Worm (Caenorhabditis elegans) whole organism, young adult: ENCODE data around the gene tut-1.

ENCODE experiments used
- B0035.1 ChIP-seq: sonication (generic microtip); optimal IDR thresholded peaks from 2 replicates; lab custom pipeline; 2016; ENCODE audit warnings: missing genetic modification characterization, mild to moderate bottlenecking, missing compliant biosample characterization, missing genotype, missing genetic modification reagents
- C06A6.2 ChIP-seq: fragments of 200-800 bp; sonication (Bioruptor generic); conservative IDR thresholded peaks from 2 replicates; pipeline ENCODE4 v1.3.6; 2022; ENCODE audit warnings: missing genetic modification characterization, missing compliant biosample characterization
- C17E4.6 ChIP-seq: fragments of 200-800 bp; sonication (Bioruptor generic); IDR thresholded peaks from 2 replicates; pipeline ENCODE4 v1.3.6; 2022; ENCODE audit warnings: missing genetic modification reagents, missing genetic modification characterization, missing compliant biosample characterization
- D2030.7 ChIP-seq: fragments of 200-800 bp; sonication (Bioruptor generic); IDR thresholded peaks from 2 replicates; pipeline ENCODE4 v1.3.6; 2022; ENCODE audit warnings: missing genetic modification reagents, missing genetic modification characterization, missing compliant biosample characterization
- F10E7.11 ChIP-seq: sonication (generic microtip); optimal IDR thresholded peaks from 2 replicates; lab custom pipeline; 2017; ENCODE audit warnings: mild to moderate bottlenecking, missing genetic modification characterization, moderate library complexity, missing compliant biosample characterization
- F23B12.7 ChIP-seq: sonication (generic microtip); optimal IDR thresholded peaks from 2 replicates; lab custom pipeline; 2017; ENCODE audit warnings: missing genetic modification characterization, mild to moderate bottlenecking, missing compliant biosample characterization, antibody characterized with exemption, moderate library complexity; ENCODE audit not compliant: insufficient read depth
- F37B4.10 ChIP-seq: fragments of 200-800 bp; sonication (Bioruptor generic); IDR thresholded peaks from 2 replicates; pipeline ENCODE4 v1.3.6; 2022; ENCODE audit warnings: missing genetic modification characterization, missing compliant biosample characterization
- F55B11.4 ChIP-seq: sonication (generic microtip); optimal IDR thresholded peaks from 2 replicates; lab custom pipeline; 2016; ENCODE audit warnings: missing compliant biosample characterization, missing genetic modification characterization, borderline replicate concordance; ENCODE audit not compliant: insufficient read depth
- K12H6.12 ChIP-seq: fragments of 200-800 bp; sonication (Bioruptor generic); optimal IDR thresholded peaks from 2 replicates; lab custom pipeline; 2018; ENCODE audit warnings: mild to moderate bottlenecking, missing genetic modification characterization, missing compliant biosample characterization
- T07F8.4 ChIP-seq: sonication (generic microtip); optimal IDR thresholded peaks from 2 replicates; lab custom pipeline; 2016; ENCODE audit warnings: mild to moderate bottlenecking, missing genetic modification characterization, moderate library complexity, missing compliant biosample characterization
- Y53F4B.3 ChIP-seq: fragments of 200-800 bp; sonication (Bioruptor generic); IDR thresholded peaks from 2 replicates; pipeline ENCODE4 v1.3.6; 2022; ENCODE audit warnings: missing genetic modification reagents, missing genetic modification characterization, missing compliant biosample characterization
- Y56A3A.18 ChIP-seq: fragments of 200-800 bp; sonication (Bioruptor generic); IDR thresholded peaks from 2 replicates; pipeline ENCODE4 v1.3.6; 2022; ENCODE audit warnings: missing genetic modification reagents, missing genetic modification characterization, missing compliant biosample characterization
- Y79H2A.3 ChIP-seq: fragments of 200-800 bp; sonication (Bioruptor generic); conservative IDR thresholded peaks from 2 replicates; pipeline ENCODE4 v1.3.6; 2022; ENCODE audit warnings: missing genetic modification reagents, missing genetic modification characterization, missing compliant biosample characterization
- ZK185.1 ChIP-seq: sonication (generic microtip); optimal IDR thresholded peaks from 2 replicates; lab custom pipeline; 2016; ENCODE audit warnings: mild to moderate bottlenecking, missing genetic modification characterization, missing compliant biosample characterization; ENCODE audit not compliant: poor library complexity, severe bottlenecking
- ama-1 ChIP-seq, 3 experiments: fragments of 150-350 bp in 1 of 3; sonication (generic microtip) in 2 of 3; optimal IDR thresholded peaks; 2 replicates each; lab custom pipeline; 2014 to 2018; ENCODE audit warnings: missing biosample characterization in 2 of 3, missing genetic modification characterization in 2 of 3, missing genetic modification reagents in 2 of 3
- atf-7 ChIP-seq: sonication (generic microtip); optimal IDR thresholded peaks from 2 replicates; lab custom pipeline; 2017; ENCODE audit warnings: mild to moderate bottlenecking, missing genetic modification characterization, missing compliant biosample characterization
- bed-1 ChIP-seq: fragments of 200-800 bp; sonication (Bioruptor generic); IDR thresholded peaks from 2 replicates; pipeline ENCODE4 v1.3.6; 2022; ENCODE audit warnings: missing genetic modification reagents, missing genetic modification characterization, missing compliant biosample characterization
- cebp-1 ChIP-seq, 2 experiments: fragments of 200-800 bp in 1 of 2; sonication (Bioruptor generic) in 1 of 2; sonication (generic microtip) in 1 of 2; IDR thresholded peaks in 1 of 2; optimal IDR thresholded peaks in 1 of 2; 2 replicates each; pipeline versions ENCODE4 v1.3.6 to Lab custom; 2017 to 2022; ENCODE audit warnings: missing compliant biosample characterization in 2 of 2, missing genetic modification characterization in 2 of 2, mild to moderate bottlenecking in 1 of 2, missing genetic modification reagents in 1 of 2, moderate library complexity in 1 of 2
- ceh-27 ChIP-seq: fragments of 200-800 bp; sonication (Bioruptor generic); optimal IDR thresholded peaks from 2 replicates; lab custom pipeline; 2018; ENCODE audit warnings: mild to moderate bottlenecking, missing genetic modification characterization, moderate library complexity, missing compliant biosample characterization
- ceh-58 ChIP-seq: fragments of 200-800 bp; sonication (Bioruptor generic); IDR thresholded peaks from 2 replicates; pipeline ENCODE4 v1.3.6; 2022; ENCODE audit warnings: missing genetic modification characterization, missing compliant biosample characterization
- ceh-91 ChIP-seq: fragments of 200-800 bp; sonication (Bioruptor generic); IDR thresholded peaks from 2 replicates; pipeline ENCODE4 v1.3.6; 2022; ENCODE audit warnings: missing genetic modification reagents, missing genetic modification characterization, missing compliant biosample characterization
- dox-1 ChIP-seq: fragments of 200-800 bp; sonication (Bioruptor generic); IDR thresholded peaks from 2 replicates; pipeline ENCODE4 v1.3.6; 2022; ENCODE audit warnings: missing genetic modification reagents, missing genetic modification characterization, missing compliant biosample characterization
- dpff-1 ChIP-seq: sonication (generic microtip); optimal IDR thresholded peaks from 2 replicates; lab custom pipeline; 2017; ENCODE audit warnings: mild to moderate bottlenecking, missing genetic modification characterization, missing compliant biosample characterization
- efl-1 ChIP-seq: fragments of 150-350 bp; optimal IDR thresholded peaks from 2 replicates; lab custom pipeline; 2014; ENCODE audit warnings: missing biosample characterization, missing genetic modification reagents, missing genetic modification characterization
- egl-18 ChIP-seq: fragments of 200-800 bp; sonication (Bioruptor generic); IDR thresholded peaks from 2 replicates; pipeline ENCODE4 v1.3.6; 2022; ENCODE audit warnings: missing genetic modification reagents, missing genetic modification characterization, missing compliant biosample characterization
- egl-44 ChIP-seq: fragments of 200-800 bp; sonication (Bioruptor generic); IDR thresholded peaks from 2 replicates; pipeline ENCODE4 v1.3.6; 2022; ENCODE audit warnings: missing genetic modification reagents, missing genetic modification characterization, missing compliant biosample characterization
- egrh-3 ChIP-seq: fragments of 200-800 bp; sonication (Bioruptor generic); IDR thresholded peaks from 2 replicates; pipeline ENCODE4 v1.3.6; 2022; ENCODE audit warnings: missing genetic modification reagents, missing genetic modification characterization, missing compliant biosample characterization
- ekl-4 ChIP-seq: fragments of 200-800 bp; sonication (Bioruptor generic); IDR thresholded peaks from 2 replicates; pipeline ENCODE4 v1.3.6; 2022; ENCODE audit warnings: missing genetic modification reagents, missing genetic modification characterization, missing compliant biosample characterization
- gei-17 ChIP-seq: fragments of 200-800 bp; sonication (Bioruptor generic); optimal IDR thresholded peaks from 2 replicates; lab custom pipeline; 2018; ENCODE audit warnings: mild to moderate bottlenecking, missing genetic modification characterization, missing compliant biosample characterization
- him-1 ChIP-seq: sonication (generic microtip); optimal IDR thresholded peaks from 2 replicates; lab custom pipeline; 2016; ENCODE audit warnings: missing genotype, missing genetic modification reagents, missing genetic modification characterization, missing compliant biosample characterization
- hsf-1 ChIP-seq: fragments of 200-800 bp; sonication (Bioruptor generic); IDR thresholded peaks from 2 replicates; pipeline ENCODE4 v1.3.6; 2022; ENCODE audit warnings: missing genetic modification reagents, missing genetic modification characterization, missing compliant biosample characterization
- let-526 ChIP-seq: fragments of 200-800 bp; sonication (Bioruptor generic); IDR thresholded peaks from 2 replicates; pipeline ENCODE4 v1.3.6; 2022; ENCODE audit warnings: missing genetic modification reagents, missing genetic modification characterization, missing compliant biosample characterization
- let-607 ChIP-seq, 2 experiments: fragments of 200-800 bp in 1 of 2; sonication (Bioruptor generic) in 1 of 2; sonication (generic microtip) in 1 of 2; optimal IDR thresholded peaks; 2 replicates each; lab custom pipeline; 2016 to 2018; ENCODE audit warnings: mild to moderate bottlenecking in 2 of 2, missing compliant biosample characterization in 2 of 2, missing genetic modification characterization in 2 of 2, moderate library complexity in 2 of 2, missing genotype in 1 of 2
- lin-35 ChIP-seq, 3 experiments: fragments of 150-350 bp in 2 of 3; sonication (generic microtip) in 1 of 3; optimal IDR thresholded peaks; 2 replicates each; lab custom pipeline; 2014 to 2018; ENCODE audit warnings: missing biosample characterization in 3 of 3, missing genetic modification characterization in 3 of 3, missing genetic modification reagents in 3 of 3
- lir-1 ChIP-seq: fragments of 200-800 bp; sonication (Bioruptor generic); conservative IDR thresholded peaks from 2 replicates; pipeline ENCODE4 v1.3.6; 2022; ENCODE audit warnings: missing genetic modification reagents, missing genetic modification characterization, missing compliant biosample characterization
- madf-6 ChIP-seq: fragments of 200-800 bp; sonication (Bioruptor generic); IDR thresholded peaks from 2 replicates; pipeline ENCODE4 v1.3.6; 2022; ENCODE audit warnings: missing genetic modification reagents, missing genetic modification characterization, missing compliant biosample characterization
- nfyb-1 ChIP-seq: fragments of 200-800 bp; sonication (Bioruptor generic); IDR thresholded peaks from 2 replicates; pipeline ENCODE4 v1.3.6; 2022; ENCODE audit warnings: missing genetic modification reagents, missing genetic modification characterization, missing compliant biosample characterization
- nhr-179 ChIP-seq: sonication (generic microtip); optimal IDR thresholded peaks from 2 replicates; lab custom pipeline; 2016; ENCODE audit warnings: mild to moderate bottlenecking, missing genetic modification characterization, missing compliant biosample characterization
- repo-1 ChIP-seq: sonication (generic microtip); optimal IDR thresholded peaks from 2 replicates; lab custom pipeline; 2017; ENCODE audit warnings: mild to moderate bottlenecking, missing genetic modification characterization, missing compliant biosample characterization
- sdz-38 ChIP-seq: sonication (generic microtip); optimal IDR thresholded peaks from 2 replicates; lab custom pipeline; 2016; ENCODE audit warnings: missing genotype, missing genetic modification characterization, missing compliant biosample characterization
- sea-2 ChIP-seq: fragments of 200-800 bp; sonication (Bioruptor generic); IDR thresholded peaks from 2 replicates; pipeline ENCODE4 v1.3.6; 2022; ENCODE audit warnings: missing genetic modification characterization, missing compliant biosample characterization
- snpc-3.4 ChIP-seq: sonication (generic microtip); optimal IDR thresholded peaks from 2 replicates; lab custom pipeline; 2017; ENCODE audit warnings: missing genetic modification characterization, mild to moderate bottlenecking, missing compliant biosample characterization, antibody characterized with exemption, moderate library complexity, missing genotype, missing genetic modification reagents
- sptf-2 ChIP-seq: fragments of 200-800 bp; sonication (Bioruptor generic); optimal IDR thresholded peaks from 2 replicates; lab custom pipeline; 2018; ENCODE audit warnings: mild to moderate bottlenecking, missing genetic modification characterization, missing compliant biosample characterization
- tbp1 ChIP-seq: fragments of 200-800 bp; sonication (Bioruptor generic); optimal IDR thresholded peaks from 2 replicates; lab custom pipeline; 2018; ENCODE audit warnings: mild to moderate bottlenecking, missing genetic modification characterization, missing compliant biosample characterization
- tlf-1 ChIP-seq: fragments of 200-800 bp; sonication (Bioruptor generic); optimal IDR thresholded peaks from 2 replicates; lab custom pipeline; 2018; ENCODE audit warnings: mild to moderate bottlenecking, missing genetic modification characterization, missing compliant biosample characterization
- zfh-2 ChIP-seq: fragments of 200-800 bp; sonication (Bioruptor generic); conservative IDR thresholded peaks from 2 replicates; pipeline ENCODE4 v1.3.6; 2022; ENCODE audit warnings: missing genetic modification reagents, missing genetic modification characterization, missing compliant biosample characterization
- ztf-25 ChIP-seq: fragments of 200-800 bp; sonication (Bioruptor generic); IDR thresholded peaks from 2 replicates; pipeline ENCODE4 v1.3.6; 2022; ENCODE audit warnings: missing genetic modification reagents, missing genetic modification characterization, missing compliant biosample characterization
- ztf-26 ChIP-seq: sonication (generic microtip); optimal IDR thresholded peaks from 2 replicates; lab custom pipeline; 2017; ENCODE audit warnings: missing genetic modification characterization, missing compliant biosample characterization

Gene tut-1

ce11 chrIV:128525-128924, 7.0 kb upstream of the tut-1 start (continued):
- peak; percentile 28 for TF ChIP-seq efl-1 (GFP tag; lab: Kevin White, UChicago)
- no peak for TF ChIP-seq gei-17 (GFP tag; lab: Kevin White, UChicago)
- TF ChIP-seq tlf-1 (GFP tag; lab: Kevin White, UChicago), result no peak
- TF ChIP-seq F37B4.10 (GFP tag; lab: Robert Waterston, UW), result no peak
- no peak for TF ChIP-seq dpff-1
- TF ChIP-seq nhr-179, result no peak
- TF ChIP-seq Y56A3A.18, result no peak
- TF ChIP-seq dox-1 (GFP tag; lab: Robert Waterston, UW), result peak; percentile 46
- TF ChIP-seq ztf-26, result no peak
- TF ChIP-seq snpc-3.4 (tag; lab: Kevin White, UChicago), result no peak
- TF ChIP-seq cebp-1 (GFP tag; IDR thresholded peaks at IDR 0.05; lab: Robert Waterston, UW), result no peak
- TF ChIP-seq cebp-1 (tag; optimal IDR thresholded peaks at IDR 0.05; lab: Kevin White, UChicago), result peak; percentile 10
- no peak for TF ChIP-seq F23B12.7 (tag; lab: Kevin White, UChicago)
- no peak for TF ChIP-seq lir-1 (GFP tag; lab: Robert Waterston, UW)
- TF ChIP-seq F55B11.4, result no peak
- TF ChIP-seq ceh-27, result no peak
- no peak for TF ChIP-seq T07F8.4 (tag; lab: Kevin White, UChicago)
- no peak for TF ChIP-seq C17E4.6 (GFP tag; lab: Robert Waterston, UW)
- TF ChIP-seq egl-18 (GFP tag; lab: Robert Waterston, UW), result no peak
- TF ChIP-seq ZK185.1 (tag; lab: Kevin White, UChicago), result no peak
- no peak for TF ChIP-seq repo-1 (tag; lab: Kevin White, UChicago)
- TF ChIP-seq lin-35 (GFP tag; optimal IDR thresholded peaks at IDR 0.05; lab: Kevin White, UChicago), result no peak
- TF ChIP-seq F10E7.11 (tag; lab: Kevin White, UChicago), result no peak
- no peak for TF ChIP-seq C06A6.2
- TF ChIP-seq him-1, result no peak
- peak; percentile 68 for TF ChIP-seq madf-6 (GFP tag; lab: Robert Waterston, UW)
- no peak for TF ChIP-seq ekl-4 (GFP tag; lab: Robert Waterston, UW)
- no peak for TF ChIP-seq egl-44 (GFP tag; lab: Robert Waterston, UW)
- TF ChIP-seq ztf-25 (GFP tag; lab: Robert Waterston, UW), result no peak
- TF ChIP-seq D2030.7, result peak; percentile 32; the same call in 1 of the 2 replicates
- TF ChIP-seq ceh-91 (GFP tag; lab: Robert Waterston, UW), result no peak
- peak; percentile 97 for TF ChIP-seq egrh-3 (GFP tag; lab: Robert Waterston, UW)
- no peak for TF ChIP-seq Y53F4B.3 (GFP tag; lab: Robert Waterston, UW)
- no peak for TF ChIP-seq nfyb-1 (GFP tag; lab: Robert Waterston, UW)
- TF ChIP-seq zfh-2 (GFP tag; lab: Robert Waterston, UW), result peak; percentile 95
- TF ChIP-seq sptf-2 (GFP tag; lab: Kevin White, UChicago), result no peak
- no peak for TF ChIP-seq B0035.1 (tag; lab: Kevin White, UChicago)
- TF ChIP-seq sea-2 (GFP tag; lab: Robert Waterston, UW), result no peak
- no peak for TF ChIP-seq ceh-58 (GFP tag; lab: Robert Waterston, UW)
- TF ChIP-seq sdz-38 (tag; lab: Kevin White, UChicago), result no peak
- no peak for TF ChIP-seq tbp1 (GFP tag; lab: Kevin White, UChicago)
- TF ChIP-seq K12H6.12 (tag; lab: Kevin White, UChicago), result no peak
- no peak for TF ChIP-seq Y79H2A.3
- no peak for TF ChIP-seq atf-7 (tag; lab: Kevin White, UChicago)
- TF ChIP-seq hsf-1 (GFP tag; lab: Robert Waterston, UW), result 0 out of 2 replicates have a peak, but pooled peaks have one; percentile 27
- no peak for TF ChIP-seq bed-1 (GFP tag; lab: Robert Waterston, UW)
- TF ChIP-seq ama-1 (optimal IDR thresholded peaks at IDR 0.05; lab: Kevin White, UChicago), result no peak
- no peak for TF ChIP-seq ama-1 (GFP tag; optimal IDR thresholded peaks at IDR 0.05; lab: Kevin White, UChicago)
- TF ChIP-seq let-607 (tag; optimal IDR thresholded peaks at IDR 0.05; lab: Kevin White, UChicago), result peak; percentile 30 to 66
- no peak for TF ChIP-seq let-526 (GFP tag; lab: Robert Waterston, UW)
